Worm (Caenorhabditis elegans) whole organism, L1 larva: ENCODE data around the gene F13B6.3.

Experiments used
- C04F5.9 ChIP-seq: sonication (generic microtip); optimal IDR thresholded peaks from 2 replicates; lab custom pipeline; 2016; ENCODE audit warnings: missing genetic modification characterization, missing compliant biosample characterization
- C16A3.4 ChIP-seq: fragments of 150-350 bp; optimal IDR thresholded peaks from 2 replicates; lab custom pipeline; 2014; ENCODE audit warnings: missing biosample characterization, missing genetic modification characterization
- F16B12.6 ChIP-seq: fragments of 150-350 bp; optimal IDR thresholded peaks from 2 replicates; lab custom pipeline; 2014; ENCODE audit warnings: missing biosample characterization, missing genetic modification characterization
- Y116A8C.19 ChIP-seq: sonication (generic microtip); optimal IDR thresholded peaks from 2 replicates; lab custom pipeline; 2016; ENCODE audit warnings: missing compliant biosample characterization, missing genetic modification characterization, borderline replicate concordance
- aha-1 ChIP-seq: fragments of 150-350 bp; optimal IDR thresholded peaks from 2 replicates; lab custom pipeline; 2014; ENCODE audit warnings: missing biosample characterization, missing genetic modification characterization
- aly-2 ChIP-seq: fragments of 150-350 bp; optimal IDR thresholded peaks from 2 replicates; lab custom pipeline; 2014; ENCODE audit warnings: missing biosample characterization, missing genetic modification characterization
- blmp-1 ChIP-seq: fragments of 150-350 bp; optimal IDR thresholded peaks from 2 replicates; lab custom pipeline; 2014; ENCODE audit warnings: missing biosample characterization, missing genetic modification characterization
- ceh-63 ChIP-seq: fragments of 200-800 bp; sonication (Bioruptor generic); optimal IDR thresholded peaks from 2 replicates; lab custom pipeline; 2018; ENCODE audit warnings: mild to moderate bottlenecking, missing genetic modification characterization, missing compliant biosample characterization
- ces-1 ChIP-seq: fragments of 150-350 bp; optimal IDR thresholded peaks from 2 replicates; lab custom pipeline; 2014; ENCODE audit warnings: missing biosample characterization, missing genetic modification reagents, missing genetic modification characterization
- efl-1 ChIP-seq, 4 experiments: fragments of 150-350 bp; optimal IDR thresholded peaks in 3 of 4; peaks in 1 of 4; 1 replicate in 1 of 4; 2 replicates in 3 of 4; lab custom pipeline; 2014; ENCODE audit warnings: missing biosample characterization in 2 of 4, missing genetic modification characterization in 2 of 4, missing genetic modification reagents in 2 of 4
- elt-2 ChIP-seq: sonication (generic microtip); optimal IDR thresholded peaks from 2 replicates; lab custom pipeline; 2016; ENCODE audit warnings: missing genetic modification characterization, mild to moderate bottlenecking, inconsistent platforms, missing compliant biosample characterization, missing genetic modification reagents
- elt-3 ChIP-seq, 6 experiments: fragments of 150-350 bp in 1 of 6; sonication (generic microtip); optimal IDR thresholded peaks; 2 replicates each; lab custom pipeline; 2017 to 2018; ENCODE audit warnings: missing biosample characterization in 6 of 6, missing genetic modification characterization in 6 of 6, inconsistent platforms in 1 of 6
- ets-5 ChIP-seq: fragments of 200-800 bp; sonication (Bioruptor generic); IDR thresholded peaks from 2 replicates; pipeline ENCODE4 v1.3.6; 2022; ENCODE audit warnings: missing genetic modification characterization, missing compliant biosample characterization
- fkh-4 ChIP-seq: sonication (generic microtip); optimal IDR thresholded peaks from 2 replicates; lab custom pipeline; 2016; ENCODE audit warnings: missing compliant biosample characterization, missing genetic modification characterization, borderline replicate concordance
- fkh-8 ChIP-seq: sonication (generic microtip); optimal IDR thresholded peaks from 2 replicates; lab custom pipeline; 2016; ENCODE audit warnings: mild to moderate bottlenecking, missing genetic modification characterization, missing compliant biosample characterization
- fos-1 ChIP-seq: fragments of 150-350 bp; optimal IDR thresholded peaks from 2 replicates; lab custom pipeline; 2014; ENCODE audit warnings: missing biosample characterization, missing genetic modification characterization
- grh-1 ChIP-seq: fragments of 200-800 bp; sonication (Bioruptor generic); IDR thresholded peaks from 2 replicates; pipeline ENCODE4 v1.3.6; 2022; ENCODE audit warnings: missing genetic modification reagents, missing genetic modification characterization, missing compliant biosample characterization
- hlh-4 ChIP-seq: sonication (generic microtip); optimal IDR thresholded peaks from 2 replicates; lab custom pipeline; 2016; ENCODE audit warnings: mild to moderate bottlenecking, missing genetic modification characterization, missing compliant biosample characterization
- hpl-2 ChIP-seq: fragments of 150-350 bp; optimal IDR thresholded peaks from 2 replicates; lab custom pipeline; 2014; ENCODE audit warnings: missing biosample characterization, missing genetic modification reagents, missing genetic modification characterization
- jun-1 ChIP-seq: fragments of 150-350 bp; optimal IDR thresholded peaks from 2 replicates; lab custom pipeline; 2014; ENCODE audit warnings: missing biosample characterization, missing genetic modification reagents, missing genetic modification characterization
- lin-14 ChIP-seq: fragments of 200-800 bp; sonication (Bioruptor generic); optimal IDR thresholded peaks from 2 replicates; lab custom pipeline; 2018; ENCODE audit warnings: mild to moderate bottlenecking, missing genetic modification characterization, moderate library complexity, missing compliant biosample characterization
- lin-15B ChIP-seq: fragments of 150-350 bp; sonication (generic microtip); optimal IDR thresholded peaks from 3 replicates; lab custom pipeline; 2014; ENCODE audit warnings: missing biosample characterization, missing genetic modification characterization
- lin-35 ChIP-seq, 2 experiments: fragments of 150-350 bp; optimal IDR thresholded peaks; 2 replicates each; lab custom pipeline; 2014; ENCODE audit warnings: missing biosample characterization in 2 of 2, missing genetic modification characterization in 2 of 2, missing genetic modification reagents in 2 of 2
- lir-3 ChIP-seq: sonication (generic microtip); optimal IDR thresholded peaks from 2 replicates; lab custom pipeline; 2016; ENCODE audit warnings: mild to moderate bottlenecking, missing genetic modification characterization, moderate library complexity, missing compliant biosample characterization; ENCODE audit not compliant: poor library complexity
- mdl-1 ChIP-seq, 2 experiments: fragments of 150-350 bp; optimal IDR thresholded peaks; 2 replicates each; lab custom pipeline; 2014 to 2017; ENCODE audit warnings: missing biosample characterization in 2 of 2, missing genetic modification characterization in 2 of 2, inconsistent platforms in 1 of 2
- mef-2 ChIP-seq: fragments of 150-350 bp; optimal IDR thresholded peaks from 2 replicates; lab custom pipeline; 2014; ENCODE audit warnings: missing biosample characterization, missing genetic modification characterization
- mep-1 ChIP-seq: fragments of 150-350 bp; optimal IDR thresholded peaks from 2 replicates; lab custom pipeline; 2014; ENCODE audit warnings: missing biosample characterization, missing genetic modification characterization
- nhr-19 ChIP-seq: fragments of 200-800 bp; sonication (Bioruptor generic); conservative IDR thresholded peaks from 2 replicates; pipeline ENCODE4 v1.3.6; 2022; ENCODE audit warnings: missing genetic modification characterization, missing compliant biosample characterization
- nhr-20 ChIP-seq: sonication (generic microtip); optimal IDR thresholded peaks from 2 replicates; lab custom pipeline; 2016; ENCODE audit warnings: mild to moderate bottlenecking, missing genetic modification characterization, missing compliant biosample characterization
- nhr-47 ChIP-seq: sonication (generic microtip); optimal IDR thresholded peaks from 2 replicates; lab custom pipeline; 2016; ENCODE audit warnings: mild to moderate bottlenecking, missing genetic modification characterization, moderate library complexity, missing compliant biosample characterization
- nhr-76 ChIP-seq: sonication (generic microtip); optimal IDR thresholded peaks from 2 replicates; lab custom pipeline; 2017; ENCODE audit warnings: missing biosample characterization, missing genetic modification characterization
- nhr-85 ChIP-seq: sonication (generic microtip); peaks from one replicate; lab custom pipeline; 2016; ENCODE audit warnings: missing genetic modification characterization, inconsistent platforms, missing compliant biosample characterization
- pag-3 ChIP-seq: sonication (generic microtip); optimal IDR thresholded peaks from 2 replicates; lab custom pipeline; 2017; ENCODE audit warnings: missing genetic modification characterization, mild to moderate bottlenecking, missing compliant biosample characterization, antibody characterized with exemption, borderline replicate concordance; ENCODE audit not compliant: insufficient read depth
- pqm-1 ChIP-seq: sonication (generic microtip); optimal IDR thresholded peaks from 3 replicates; lab custom pipeline; 2017; ENCODE audit warnings: missing biosample characterization, missing genetic modification characterization
- rnt-1 ChIP-seq: sonication (generic microtip); optimal IDR thresholded peaks from 2 replicates; lab custom pipeline; 2016; ENCODE audit warnings: mild to moderate bottlenecking, missing genetic modification characterization, moderate library complexity, missing compliant biosample characterization
- sup-37 ChIP-seq: fragments of 200-800 bp; sonication (Bioruptor generic); optimal IDR thresholded peaks from 2 replicates; lab custom pipeline; 2018; ENCODE audit warnings: mild to moderate bottlenecking, missing genetic modification characterization, missing compliant biosample characterization
- tbx-2 ChIP-seq: sonication (generic microtip); optimal IDR thresholded peaks from 2 replicates; lab custom pipeline; 2016; ENCODE audit warnings: missing genetic modification characterization, missing compliant biosample characterization
- tlp-1 ChIP-seq: fragments of 150-350 bp; optimal IDR thresholded peaks from 2 replicates; lab custom pipeline; 2014; ENCODE audit warnings: missing biosample characterization, missing genetic modification characterization
- unc-98 ChIP-seq: fragments of 200-800 bp; sonication (Bioruptor generic); IDR thresholded peaks from 2 replicates; pipeline ENCODE4 v1.3.6; 2022; ENCODE audit warnings: missing genetic modification characterization, missing compliant biosample characterization
- vab-15 ChIP-seq: sonication (generic microtip); optimal IDR thresholded peaks from 2 replicates; lab custom pipeline; 2017; ENCODE audit warnings: missing genotype, mild to moderate bottlenecking, missing genetic modification characterization, missing compliant biosample characterization
- zip-4 ChIP-seq: fragments of 200-800 bp; sonication (Bioruptor generic); optimal IDR thresholded peaks from 2 replicates; lab custom pipeline; 2018; ENCODE audit warnings: mild to moderate bottlenecking, missing genetic modification characterization, moderate library complexity, missing compliant biosample characterization
- ztf-11 ChIP-seq, 2 experiments: sonication (generic microtip); optimal IDR thresholded peaks; 2 replicates each; lab custom pipeline; 2016 to 2017; ENCODE audit warnings: missing genetic modification characterization in 2 of 2, missing biosample characterization in 1 of 2, missing compliant biosample characterization in 1 of 2

The F13B6.3 gene

ce11 chrIV:7469782-7470413, 4.1 kb upstream of the F13B6.3 start, which contains the start of gene F55G1.7:
TSS of gene F55G1.7 (minus strand) at chrIV:7469832.
- TF ChIP-seq aly-2 (no peak), lin-35 (GFP tag; optimal IDR thresholded peaks at IDR 0.05; lab: Kevin White, UChicago) (peak in 1 of 2 experiments; percentile 35), tbx-2 (tag; lab: Kevin White, UChicago) (peak; percentile 56), fkh-4 (tag; lab: Kevin White, UChicago) (no peak), fos-1 (tag; lab: Kevin White, UChicago) (no peak), elt-3 (tag; optimal IDR thresholded peaks at IDR 0.05; lab: Kevin White, UChicago) (peak in 5 of 6 experiments; percentile 13 to 90 (median 29)), grh-1 (GFP tag; lab: Robert Waterston, UW) (no peak), efl-1 (optimal IDR thresholded peaks at IDR 0.05; lab: Kevin White, UChicago) (no peak), efl-1 (GFP tag; optimal IDR thresholded peaks at IDR 0.05 in 1 of 2; lab: Kevin White, UChicago) (peak in 1 of 2 experiments; percentile 20), mdl-1 (tag; optimal IDR thresholded peaks at IDR 0.05; lab: Kevin White, UChicago) (no peak), ztf-11 (tag; optimal IDR thresholded peaks at IDR 0.05; lab: Kevin White, UChicago) (no peak), lin-14 (peak; percentile 45), sup-37 (GFP tag; lab: Kevin White, UChicago) (no peak), mef-2 (tag; lab: Kevin White, UChicago) (no peak), nhr-20 (tag; lab: Kevin White, UChicago) (peak; percentile 66), nhr-85 (tag; lab: Kevin White, UChicago) (peak; percentile 54), blmp-1 (peak; percentile 55)

- no peak for TF ChIP-seq nhr-85 (tag; lab: Kevin White, UChicago)
- no peak for TF ChIP-seq nhr-76 (tag; lab: Kevin White, UChicago)
- TF ChIP-seq mep-1 (tag; lab: Kevin White, UChicago) = no peak
- no peak for TF ChIP-seq pag-3 (tag; lab: Kevin White, UChicago)
- TF ChIP-seq nhr-47 (tag; lab: Kevin White, UChicago) = no peak
- no peak for TF ChIP-seq F16B12.6 (tag; lab: Kevin White, UChicago)
- TF ChIP-seq grh-1 (GFP tag; lab: Robert Waterston, UW) = no peak
- TF ChIP-seq Y116A8C.19 (tag; lab: Kevin White, UChicago) = no peak
- no peak for TF ChIP-seq lir-3 (tag; lab: Kevin White, UChicago)
- no peak for TF ChIP-seq ceh-63
- no peak for TF ChIP-seq mdl-1 (tag; optimal IDR thresholded peaks at IDR 0.05; lab: Kevin White, UChicago)
- no peak for TF ChIP-seq nhr-20 (tag; lab: Kevin White, UChicago)
- TF ChIP-seq vab-15 (tag; lab: Kevin White, UChicago) = no peak
- no peak for TF ChIP-seq ets-5 (GFP tag; lab: Robert Waterston, UW)
- no peak for TF ChIP-seq hpl-2 (GFP tag; lab: Kevin White, UChicago)
- no peak for TF ChIP-seq hlh-4 (tag; lab: Kevin White, UChicago)
- no peak for TF ChIP-seq zip-4 (GFP tag; lab: Kevin White, UChicago)
These were observed 2.9 kb upstream of the F13B6.3 start for ce11 chrIV:7468638-7469037.

DNA sequence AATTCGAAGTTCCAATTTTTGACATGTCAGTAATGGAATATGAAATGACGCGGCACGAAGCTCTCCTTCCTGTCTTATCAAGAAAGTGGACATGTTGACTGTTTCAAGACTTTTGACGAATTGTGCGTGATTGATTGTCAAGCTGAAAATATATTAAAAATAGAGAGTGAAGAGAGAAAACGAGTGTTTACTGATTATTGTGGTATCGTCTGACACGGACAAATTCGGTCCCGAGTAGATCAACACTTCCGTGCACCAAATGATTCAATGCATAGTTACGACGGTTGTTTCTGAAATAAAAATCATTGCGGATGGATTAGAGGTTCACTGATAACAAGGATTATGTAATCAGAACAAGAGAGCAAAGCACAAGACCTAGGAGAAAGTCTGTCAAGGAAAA, 1.4 kb upstream of the F13B6.3 start:
- TF ChIP-seq ces-1 (no peak), jun-1 (tag; lab: Kevin White, UChicago) (peak; percentile 55), aha-1 (no peak), ets-5 (GFP tag; lab: Robert Waterston, UW) (no peak), C16A3.4 (tag; lab: Kevin White, UChicago) (no peak), unc-98 (no peak), pqm-1 (no peak), tbx-2 (tag; lab: Kevin White, UChicago) (no peak), lin-15B (no peak), fkh-8 (tag; lab: Kevin White, UChicago) (no peak), nhr-85 (tag; lab: Kevin White, UChicago) (no peak), mdl-1 (tag; optimal IDR thresholded peaks at IDR 0.05; lab: Kevin White, UChicago) (no peak), efl-1 (optimal IDR thresholded peaks at IDR 0.05; lab: Kevin White, UChicago) (no peak), efl-1 (GFP tag; optimal IDR thresholded peaks at IDR 0.05 in 1 of 2; lab: Kevin White, UChicago) (peak in 1 of 2 experiments; percentile 33), nhr-19 (GFP tag; lab: Robert Waterston, UW) (no peak), rnt-1 (tag; lab: Kevin White, UChicago) (no peak), elt-2 (peak; percentile 46), tlp-1 (tag; lab: Kevin White, UChicago) (no peak), aly-2 (no peak), C04F5.9 (tag; lab: Kevin White, UChicago) (no peak)
